Worm (Caenorhabditis elegans) whole organism, L4 larva: Measurements from ENCODE around the gene adm-4.

ENCODE experiments used
- php-3 ChIP-seq: fragments of 200-800 bp; sonication (Bioruptor generic); IDR thresholded peaks from 2 replicates; pipeline ENCODE4 v1.3.6; 2022; ENCODE audit warnings: missing genetic modification reagents, missing genetic modification characterization, missing compliant biosample characterization
- zag-1 ChIP-seq: fragments of 150-350 bp; optimal IDR thresholded peaks from 2 replicates; lab custom pipeline; 2014; ENCODE audit warnings: missing biosample characterization, missing genetic modification characterization

DNA sequence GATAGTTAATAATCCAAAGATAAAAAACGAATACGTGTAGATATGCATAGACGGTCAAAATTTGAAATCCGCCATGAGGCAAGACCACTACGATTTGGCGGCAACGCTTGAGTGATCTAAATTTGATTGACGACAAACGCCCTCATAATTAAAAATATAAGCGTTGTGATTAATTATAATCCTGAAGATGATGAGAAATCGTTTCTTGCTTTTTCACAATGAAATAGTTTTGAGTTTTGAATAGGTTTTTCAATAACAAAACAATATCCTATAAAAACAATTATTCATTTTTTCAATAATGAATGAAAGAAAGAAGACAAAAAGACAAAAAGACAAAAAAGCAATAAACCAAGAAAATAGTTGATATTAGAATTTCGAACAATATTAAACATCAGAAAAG lies 49.3 kb upstream of the adm-4 start, which contains the start of gene C54D2.6:
- TF ChIP-seq zag-1 (tag; lab: Kevin White, UChicago) (no peak), php-3 (GFP tag; lab: Robert Waterston, UW) (no peak)
